Fruit fly (Drosophila melanogaster): ENCODE results near the gene NSD.

NSD gene

DNA sequence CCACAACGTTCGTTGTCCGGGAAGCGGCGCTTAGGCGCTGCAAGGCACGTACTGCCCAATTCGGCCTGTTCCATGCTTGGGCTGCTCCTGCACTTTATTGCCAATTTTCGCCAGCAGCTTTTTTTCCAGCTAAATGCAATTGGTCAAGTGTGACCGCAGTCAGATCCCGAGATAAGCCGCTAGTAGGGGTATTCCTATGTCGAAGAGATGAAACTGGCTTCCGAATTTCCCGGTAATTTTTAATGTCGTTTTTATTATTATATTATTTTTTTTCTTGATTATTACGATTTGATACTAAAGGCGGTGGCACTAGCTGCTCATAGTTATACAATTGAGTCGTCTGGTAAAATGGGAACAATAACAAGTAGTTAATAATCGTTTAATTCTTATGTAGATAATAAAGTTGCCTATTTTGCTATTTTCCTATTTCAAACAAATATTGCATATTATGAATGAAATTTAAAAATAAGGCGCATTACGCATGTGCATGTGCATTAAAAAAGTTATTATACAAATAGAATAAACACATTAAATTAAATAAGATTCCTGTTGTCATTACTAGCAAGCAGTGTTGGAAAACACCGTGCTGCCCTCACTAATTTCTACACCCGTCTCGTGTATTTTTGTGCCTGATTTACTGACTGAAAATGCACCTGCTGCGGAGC, 21.2 kb downstream of the NSD start, which contains the start of the genes CG5003 and mRpS22 (continued):
- TF ChIP-seq disco-r (GFP tag; optimal IDR thresholded peaks at IDR 0.05) (no peak), CG11456 (GFP tag; IDR thresholded peaks at IDR 0.05) (0 out of 3 replicates have a peak, but pooled peaks have one; percentile 32), CG9609 (GFP tag; optimal IDR thresholded peaks at IDR 0.05) (no peak), CG14860 (GFP tag; IDR thresholded peaks at IDR 0.05; ENCODE audit: partially characterized antibody) (no peak), gcm2 (GFP tag; optimal IDR thresholded peaks at IDR 0.05) (no peak), CG4424 (GFP tag; optimal IDR thresholded peaks at IDR 0.05) (peak; percentile 69), en (GFP tag; optimal IDR thresholded peaks at IDR 0.05) (no peak), pita (GFP tag; optimal IDR thresholded peaks at IDR 0.05) (no peak), CG13624 (GFP tag; optimal IDR thresholded peaks at IDR 0.05) (no peak), CG9437 (GFP tag; optimal IDR thresholded peaks at IDR 0.05) (peak; percentile 60), CG14050 (GFP tag; IDR thresholded peaks at IDR 0.05) (no peak), Hsf (GFP tag; optimal IDR thresholded peaks at IDR 0.05) (peak; percentile 54), CG11695 (GFP tag; IDR thresholded peaks at IDR 0.05) (no peak), CG18599 (GFP tag; optimal IDR thresholded peaks at IDR 0.05) (peak; percentile 45), CG4328 (GFP tag; optimal IDR thresholded peaks at IDR 0.05) (peak; percentile 58), Chrac-16 (GFP tag; optimal IDR thresholded peaks at IDR 0.05) (peak; percentile 59), az2 (GFP tag; optimal IDR thresholded peaks at IDR 0.05) (peak; percentile 58), Kr (GFP tag; optimal IDR thresholded peaks at IDR 0.05) (no peak), stwl (tag; optimal IDR thresholded peaks at IDR 0.05) (peak; percentile 34), ci (GFP tag; IDR thresholded peaks at IDR 0.05) (no peak), ems (GFP tag; optimal IDR thresholded peaks at IDR 0.05) (no peak), CG14965 (GFP tag; optimal IDR thresholded peaks at IDR 0.05; ENCODE audit: borderline replicate concordance) (no peak), GATAe (GFP tag; conservative IDR thresholded peaks at IDR 0.05) (no peak), CG10979 (tag; optimal IDR thresholded peaks at IDR 0.05) (peak; percentile 40), chif (GFP tag; optimal IDR thresholded peaks at IDR 0.05) (peak in 1 of 2 experiments; percentile 2), CG17829 (tag; optimal IDR thresholded peaks at IDR 0.05) (peak; percentile 67), MESR4 (GFP tag; optimal IDR thresholded peaks at IDR 0.05) (peak; percentile 84), CG18764 (GFP tag; optimal IDR thresholded peaks at IDR 0.05) (no peak), ERR (GFP tag; optimal IDR thresholded peaks at IDR 0.05) (no peak), bowl (GFP tag; IDR thresholded peaks at IDR 0.05) (no peak; the same call in 1 of the 2 replicates), CG8281 (tag; optimal IDR thresholded peaks at IDR 0.05) (peak; percentile 8), ttk (GFP tag; IDR thresholded peaks at IDR 0.05) (0 out of 2 replicates have a peak, but pooled peaks have one; percentile 5), CG7745 (tag; optimal IDR thresholded peaks at IDR 0.05) (no peak), CG11247 (GFP tag; IDR thresholded peaks at IDR 0.05) (no peak; the same call in 1 of the 2 replicates), Myb (GFP tag; optimal IDR thresholded peaks at IDR 0.05) (no peak), run (tag; optimal IDR thresholded peaks at IDR 0.05) (no peak), CG34422 (GFP tag; IDR thresholded peaks at IDR 0.05) (no peak; the same call in 2 of the 3 replicates), CG12659 (GFP tag; optimal IDR thresholded peaks at IDR 0.05) (peak; percentile 64), CG8388 (GFP tag; optimal IDR thresholded peaks at IDR 0.05) (peak; percentile 14), fu2 (GFP tag; optimal IDR thresholded peaks at IDR 0.05) (no peak), ham (GFP tag; IDR thresholded peaks at IDR 0.05) (no peak), Ravus (GFP tag; IDR thresholded peaks at IDR 0.05) (no peak), Nf-YC (tag; optimal IDR thresholded peaks at IDR 0.05) (peak; percentile 73), NFAT (GFP tag; IDR thresholded peaks at IDR 0.05) (peak; percentile 42; the same call in 1 of the 2 replicates), tgo (GFP tag; IDR thresholded peaks at IDR 0.05) (peak; percentile 49; the same call in 1 of the 3 replicates), Fer2 (tag; optimal IDR thresholded peaks at IDR 0.05) (peak; percentile 63), CG2712 (tag; optimal IDR thresholded peaks at IDR 0.05) (peak; percentile 69), Lim3 (GFP tag; IDR thresholded peaks at IDR 0.05) (no peak), Poxn (GFP tag; IDR thresholded peaks at IDR 0.05) (no peak), tap (tag; optimal IDR thresholded peaks at IDR 0.05) (peak; percentile 8)
